Fruit fly (Drosophila melanogaster): ENCODE data around the gene CG43362.

Gene CG43362

DNA sequence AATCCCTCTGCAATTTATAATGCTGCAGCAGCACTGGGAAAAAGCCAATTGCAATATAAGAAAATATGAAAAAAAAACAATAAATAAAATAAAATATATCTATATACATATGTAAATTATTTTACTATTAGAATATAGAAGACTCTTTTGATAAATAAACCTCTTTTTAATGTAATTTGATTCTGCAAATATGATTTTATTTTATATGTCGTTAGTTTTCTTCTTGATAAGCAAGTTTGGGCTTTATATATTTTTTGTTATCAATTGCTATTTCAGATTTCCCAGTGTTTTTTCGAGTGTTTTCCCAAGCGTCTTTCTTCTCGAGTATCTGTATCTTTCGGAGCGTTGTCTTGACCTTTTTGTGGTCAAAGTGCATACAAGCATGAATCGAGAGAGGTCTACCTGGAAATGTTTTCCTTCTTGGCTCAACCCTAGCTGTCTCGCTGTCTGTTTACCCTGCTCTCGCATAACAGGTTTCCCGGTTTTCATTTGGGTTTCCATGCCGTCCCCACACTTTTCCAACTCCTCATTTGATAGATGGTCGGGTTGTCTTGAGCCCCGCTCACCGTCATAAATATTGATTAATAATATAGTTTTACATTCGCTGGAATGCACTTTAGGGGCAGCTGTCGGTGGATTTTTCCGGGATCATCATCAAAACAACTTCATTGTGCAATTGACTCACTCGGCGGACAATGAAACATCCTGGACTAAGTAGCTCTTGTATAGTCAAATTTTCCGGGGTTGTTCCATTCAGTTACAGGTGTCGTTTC, 14.0 kb upstream of the CG43362 start (continued):
- TF ChIP-seq Mad (GFP tag; optimal IDR thresholded peaks at IDR 0.05) (no peak), CG4820 (GFP tag; optimal IDR thresholded peaks at IDR 0.05) (peak; percentile 49), CG11093 (GFP tag; IDR thresholded peaks at IDR 0.05) (peak; percentile 48; the same call in 1 of the 3 replicates), CG7987 (GFP tag; optimal IDR thresholded peaks at IDR 0.05) (no peak), CG3407 (GFP tag; optimal IDR thresholded peaks at IDR 0.05) (peak; percentile 48), so (GFP tag; IDR thresholded peaks at IDR 0.05) (no peak), Hr3 (GFP tag; optimal IDR thresholded peaks at IDR 0.05) (peak; percentile 60), rib (GFP tag; IDR thresholded peaks at IDR 0.05) (no peak), Side (GFP tag; optimal IDR thresholded peaks at IDR 0.05) (no peak), Lhr (GFP tag; optimal IDR thresholded peaks at IDR 0.05) (no peak), her (GFP tag; optimal IDR thresholded peaks at IDR 0.05) (no peak), tll (GFP tag; optimal IDR thresholded peaks at IDR 0.05) (no peak), bsh (GFP tag; optimal IDR thresholded peaks at IDR 0.05) (peak in 1 of 2 experiments; percentile 82), nerfin-1 (tag; optimal IDR thresholded peaks at IDR 0.05) (peak; percentile 72), gfzf (GFP tag; optimal IDR thresholded peaks at IDR 0.05) (no peak), gcm2 (GFP tag; optimal IDR thresholded peaks at IDR 0.05) (no peak), CG8944 (GFP tag; optimal IDR thresholded peaks at IDR 0.05) (no peak), D19A (tag; optimal IDR thresholded peaks at IDR 0.05) (peak; percentile 51), CG8281 (tag; optimal IDR thresholded peaks at IDR 0.05) (no peak), maf-S (GFP tag; optimal IDR thresholded peaks at IDR 0.05) (no peak), esg (GFP tag; conservative IDR thresholded peaks at IDR 0.05) (peak; percentile 40; the same call in 1 of the 2 replicates), cad (GFP tag; optimal IDR thresholded peaks at IDR 0.05) (no peak), Hmr (GFP tag; optimal IDR thresholded peaks at IDR 0.05) (no peak), Aef1 (GFP tag; IDR thresholded peaks at IDR 0.05) (no peak), Asciz (GFP tag; optimal IDR thresholded peaks at IDR 0.05) (peak; percentile 48), bcd (GFP tag; optimal IDR thresholded peaks at IDR 0.05) (peak; percentile 29), CG15696 (tag; optimal IDR thresholded peaks at IDR 0.05) (peak; percentile 94), croc (GFP tag; conservative IDR thresholded peaks at IDR 0.05) (peak; percentile 76), CG33557 (GFP tag; optimal IDR thresholded peaks at IDR 0.05) (peak; percentile 93), CG17385 (GFP tag; optimal IDR thresholded peaks at IDR 0.05) (peak; percentile 43), sd (tag; optimal IDR thresholded peaks at IDR 0.05) (peak; percentile 50), CG4328 (GFP tag; optimal IDR thresholded peaks at IDR 0.05) (no peak), wek (GFP tag; optimal IDR thresholded peaks at IDR 0.05) (no peak), ato (GFP tag; IDR thresholded peaks at IDR 0.05; ENCODE audit: partially characterized antibody) (no peak), CG12659 (GFP tag; optimal IDR thresholded peaks at IDR 0.05) (peak; percentile 36), az2 (GFP tag; optimal IDR thresholded peaks at IDR 0.05) (peak; percentile 37), trem (tag; optimal IDR thresholded peaks at IDR 0.05) (peak; percentile 76), CG7357 (GFP tag; IDR thresholded peaks at IDR 0.05) (no peak), Drgx (GFP tag; IDR thresholded peaks at IDR 0.05) (no peak), dmrt99B (tag; optimal IDR thresholded peaks at IDR 0.05) (peak; percentile 77), CG3065 (GFP tag; optimal IDR thresholded peaks at IDR 0.05) (no peak), CG3995 (GFP tag; optimal IDR thresholded peaks at IDR 0.05) (no peak), HLH3B (GFP tag; IDR thresholded peaks at IDR 0.05) (peak; percentile 47; the same call in 1 of the 2 replicates), CG1233 (GFP tag; optimal IDR thresholded peaks at IDR 0.05) (peak; percentile 71), Rfx (GFP tag; IDR thresholded peaks at IDR 0.05) (no peak), CG7786 (GFP tag; optimal IDR thresholded peaks at IDR 0.05) (no peak), PHDP (tag; optimal IDR thresholded peaks at IDR 0.05) (peak; percentile 62), CG2712 (tag; optimal IDR thresholded peaks at IDR 0.05) (peak; percentile 92), caup (GFP tag; optimal IDR thresholded peaks at IDR 0.05; ENCODE audit: severe bottlenecking) (no peak)
